Fruit fly (Drosophila melanogaster): Measurements from ENCODE around the gene CG34174.
A peak's percentile ranks its signal among the peaks of the same experiment; 100 is the strongest.

The CG34174 gene

dm6 chr2L:2220573-2221332 lies 6.7 kb downstream of the CG34174 start, which contains the start of gene papi (continued):
- TF ChIP-seq HLH4C (GFP tag; IDR thresholded peaks at IDR 0.05; ENCODE audit: partially characterized antibody) (0 out of 3 replicates have a peak, but pooled peaks have one; percentile 13), insv (GFP tag; optimal IDR thresholded peaks at IDR 0.05) (peak in 1 of 2 experiments; percentile 92), C15 (GFP tag; IDR thresholded peaks at IDR 0.05) (no peak), amos (GFP tag; IDR thresholded peaks at IDR 0.05; ENCODE audit: partially characterized antibody) (no peak; the same call in 1 of the 2 replicates), CG7357 (GFP tag; IDR thresholded peaks at IDR 0.05) (no peak), run (tag; optimal IDR thresholded peaks at IDR 0.05) (no peak), gcm2 (GFP tag; optimal IDR thresholded peaks at IDR 0.05) (no peak), dm (GFP tag; optimal IDR thresholded peaks at IDR 0.05) (peak; percentile 67), CG17385 (GFP tag; optimal IDR thresholded peaks at IDR 0.05) (peak; percentile 27), dysf (GFP tag; IDR thresholded peaks at IDR 0.05) (no peak), CG5245 (GFP tag; optimal IDR thresholded peaks at IDR 0.05) (no peak), tna (GFP tag; IDR thresholded peaks at IDR 0.05; ENCODE audit: partially characterized antibody) (no peak), tup (GFP tag; optimal IDR thresholded peaks at IDR 0.05) (no peak), CG4360 (GFP tag; IDR thresholded peaks at IDR 0.05) (0 out of 2 replicates have a peak, but pooled peaks have one; percentile 38), cwo (GFP tag; optimal IDR thresholded peaks at IDR 0.05) (peak; percentile 66), tx (GFP tag; optimal IDR thresholded peaks at IDR 0.05) (no peak), Hr78 (GFP tag; optimal IDR thresholded peaks at IDR 0.05) (peak in 1 of 2 experiments; percentile 90), CG12659 (GFP tag; optimal IDR thresholded peaks at IDR 0.05) (peak; percentile 54), CG9797 (GFP tag; optimal IDR thresholded peaks at IDR 0.05) (peak; percentile 70), usp (GFP tag; optimal IDR thresholded peaks at IDR 0.05) (no peak), CG13624 (GFP tag; optimal IDR thresholded peaks at IDR 0.05) (peak; percentile 4), CG3281 (GFP tag; optimal IDR thresholded peaks at IDR 0.05) (no peak), MBD-R2 (GFP tag; IDR thresholded peaks at IDR 0.05) (peak; percentile 39), Elba2 (GFP tag; optimal IDR thresholded peaks at IDR 0.05) (peak; percentile 78), BEAF-32 (GFP tag; optimal IDR thresholded peaks at IDR 0.05) (peak; percentile 20), CG10366 (GFP tag; IDR thresholded peaks at IDR 0.05) (no peak), CG11247 (GFP tag; IDR thresholded peaks at IDR 0.05) (no peak), CG7786 (GFP tag; optimal IDR thresholded peaks at IDR 0.05) (no peak), vnd (GFP tag; IDR thresholded peaks at IDR 0.05; ENCODE audit: partially characterized antibody) (no peak), Opbp (GFP tag; IDR thresholded peaks at IDR 0.05; ENCODE audit: partially characterized antibody) (0 out of 3 replicates have a peak, but pooled peaks have one; percentile 38), otp (GFP tag; IDR thresholded peaks at IDR 0.05) (no peak), CG14014 (GFP tag; IDR thresholded peaks at IDR 0.05) (no peak), CG9437 (GFP tag; optimal IDR thresholded peaks at IDR 0.05) (peak; percentile 27), zen (tag; optimal IDR thresholded peaks at IDR 0.05) (no peak), Ets97D (GFP tag; optimal IDR thresholded peaks at IDR 0.05) (peak; percentile 31), wdn (GFP tag; IDR thresholded peaks at IDR 0.05) (no peak), CG10543 (GFP tag; optimal IDR thresholded peaks at IDR 0.05) (peak; percentile 38), Hey (tag; optimal IDR thresholded peaks at IDR 0.05) (no peak), Gsc (GFP tag; IDR thresholded peaks at IDR 0.05) (no peak), CG3726 (GFP tag; IDR thresholded peaks at IDR 0.05) (no peak), Dp (GFP tag; optimal IDR thresholded peaks at IDR 0.05) (peak; percentile 27), nom (GFP tag; optimal IDR thresholded peaks at IDR 0.05) (no peak), CG14050 (GFP tag; IDR thresholded peaks at IDR 0.05) (no peak), CG11398 (GFP tag; optimal IDR thresholded peaks at IDR 0.05) (no peak), Taf1 (GFP tag; IDR thresholded peaks at IDR 0.05) (no peak), CG4404 (GFP tag; IDR thresholded peaks at IDR 0.05) (no peak), Sin3A (optimal IDR thresholded peaks at IDR 0.05) (peak; percentile 22), CG7987 (GFP tag; optimal IDR thresholded peaks at IDR 0.05) (peak; percentile 38), slbo (GFP tag; IDR thresholded peaks at IDR 0.05) (no peak)

All from whole organism, embryonic.